Fruit fly (Drosophila melanogaster) whole organism, embryonic: Measurements from ENCODE around the gene CG14252.

Source experiments
- Asciz ChIP-seq: fragments of 200-800 bp; sonication (Bioruptor generic); optimal IDR thresholded peaks from 2 replicates; lab custom pipeline; 2017; ENCODE audit warnings: missing biosample characterization, mild to moderate bottlenecking, missing genetic modification characterization, missing genetic modification reagents
- Bteb2 ChIP-seq: fragments of 200-800 bp; sonication (Bioruptor generic); optimal IDR thresholded peaks from 2 replicates; lab custom pipeline; 2016; ENCODE audit warnings: missing biosample characterization, missing genetic modification characterization
- CG11456 ChIP-seq: fragments of 200-800 bp; sonication (Bioruptor generic); IDR thresholded peaks from 3 replicates; pipeline ENCODE4 v1.3.6; 2022; ENCODE audit warnings: missing biosample characterization, missing genetic modification characterization
- CG11695 ChIP-seq: fragments of 200-800 bp; sonication (Bioruptor generic); IDR thresholded peaks from 3 replicates; pipeline ENCODE4 v1.3.6; 2022; ENCODE audit warnings: missing biosample characterization, missing genetic modification characterization
- CG13424 ChIP-seq: fragments of 200-800 bp; sonication (Bioruptor generic); optimal IDR thresholded peaks from 2 replicates; lab custom pipeline; 2019; ENCODE audit warnings: missing biosample characterization, mild to moderate bottlenecking, missing genetic modification characterization, moderate library complexity
- CG13775 ChIP-seq: fragments of 200-800 bp; sonication (Bioruptor generic); optimal IDR thresholded peaks from 3 replicates; lab custom pipeline; 2017; ENCODE audit warnings: missing biosample characterization, mild to moderate bottlenecking, missing genetic modification characterization
- CG15601 ChIP-seq: fragments of 200-800 bp; sonication (Bioruptor generic); optimal IDR thresholded peaks from 3 replicates; lab custom pipeline; 2019; ENCODE audit warnings: missing biosample characterization, mild to moderate bottlenecking, missing genetic modification characterization, moderate library complexity
- CG1602 ChIP-seq: fragments of 200-800 bp; sonication (Bioruptor generic); optimal IDR thresholded peaks from 3 replicates; lab custom pipeline; 2016; ENCODE audit warnings: missing biosample characterization, missing genetic modification characterization
- CG17385 ChIP-seq: fragments of 200-800 bp; sonication (Bioruptor generic); optimal IDR thresholded peaks from 3 replicates; lab custom pipeline; 2018; ENCODE audit warnings: missing biosample characterization, mild to moderate bottlenecking, missing genetic modification characterization
- CG43689 ChIP-seq: fragments of 200-800 bp; sonication (Bioruptor generic); IDR thresholded peaks from 2 replicates; pipeline ENCODE4 v1.3.6; 2022; ENCODE audit warnings: missing biosample characterization, missing genetic modification characterization
- CG6683 ChIP-seq: fragments of 200-800 bp; sonication (Bioruptor generic); optimal IDR thresholded peaks from 2 replicates; lab custom pipeline; 2017; ENCODE audit warnings: missing biosample characterization, mild to moderate bottlenecking, missing genetic modification characterization, missing genetic modification reagents
- CG8281 ChIP-seq: fragments of 200-800 bp; sonication (Bioruptor generic); optimal IDR thresholded peaks from 2 replicates; lab custom pipeline; 2018; ENCODE audit warnings: missing biosample characterization, mild to moderate bottlenecking, missing genetic modification characterization, moderate library complexity
- CG8478 ChIP-seq: fragments of >200 bp; optimal IDR thresholded peaks from 2 replicates; lab custom pipeline; 2018
- CG9876 ChIP-seq: fragments of 200-800 bp; sonication (Bioruptor generic); optimal IDR thresholded peaks from 2 replicates; lab custom pipeline; 2016; ENCODE audit warnings: missing biosample characterization, missing genetic modification characterization
- CG9932 ChIP-seq: fragments of 200-800 bp; sonication (Bioruptor generic); IDR thresholded peaks from 2 replicates; pipeline ENCODE4 v1.3.6; 2022; ENCODE audit warnings: missing biosample characterization, missing genetic modification characterization
- Dbx ChIP-seq: fragments of 200-800 bp; sonication (Bioruptor generic); IDR thresholded peaks from 3 replicates; pipeline ENCODE4 v1.3.6; 2022; ENCODE audit warnings: missing biosample characterization, missing genetic modification characterization
- Doc3 ChIP-seq: fragments of 200-800 bp; sonication (Bioruptor generic); IDR thresholded peaks from 3 replicates; pipeline ENCODE4 v1.3.6; 2022; ENCODE audit warnings: missing biosample characterization, missing genetic modification characterization; ENCODE audit not compliant: partially characterized antibody
- Mes4 ChIP-seq: fragments of 200-800 bp; sonication (Bioruptor generic); optimal IDR thresholded peaks from 2 replicates; lab custom pipeline; 2016; ENCODE audit warnings: missing biosample characterization, missing genetic modification characterization
- Mrtf ChIP-seq: fragments of 200-800 bp; sonication (Bioruptor generic); IDR thresholded peaks from 3 replicates; pipeline ENCODE4 v1.3.6; 2022; ENCODE audit warnings: missing biosample characterization, missing genetic modification characterization
- Myb ChIP-seq: fragments of 200-800 bp; sonication (Bioruptor generic); optimal IDR thresholded peaks from 2 replicates; lab custom pipeline; 2016; ENCODE audit warnings: missing biosample characterization, missing genetic modification characterization
- NC2α ChIP-seq: fragments of 200-800 bp; sonication (Bioruptor generic); optimal IDR thresholded peaks from 2 replicates; lab custom pipeline; 2016; ENCODE audit warnings: missing biosample characterization, missing genetic modification characterization
- Oaz ChIP-seq: fragments of 200-800 bp; sonication (Bioruptor generic); IDR thresholded peaks from 2 replicates; pipeline ENCODE4 v1.3.6; 2022; ENCODE audit warnings: missing biosample characterization, missing genetic modification characterization
- Optix ChIP-seq: fragments of 200-800 bp; sonication (Bioruptor generic); IDR thresholded peaks from 3 replicates; pipeline ENCODE4 v1.3.6; 2022; ENCODE audit warnings: missing biosample characterization, missing genetic modification characterization
- Rfx ChIP-seq: fragments of 200-800 bp; sonication (Bioruptor generic); IDR thresholded peaks from 2 replicates; pipeline ENCODE4 v1.3.6; 2022; ENCODE audit warnings: missing biosample characterization, missing genetic modification characterization
- Sin3A ChIP-seq: fragments of >200 bp; optimal IDR thresholded peaks from 2 replicates; lab custom pipeline; 2018
- Stat92E ChIP-seq, 3 experiments: fragments of >200 bp in 2 of 3; fragments of 200-800 bp in 1 of 3; sonication (Bioruptor generic) in 1 of 3; optimal IDR thresholded peaks; 2 replicates each; lab custom pipeline; 2017 to 2019; ENCODE audit warnings: missing biosample characterization in 3 of 3, missing genetic modification characterization in 3 of 3, mild to moderate bottlenecking in 1 of 3, moderate library complexity in 1 of 3
- Tbp ChIP-seq: fragments of >200 bp; optimal IDR thresholded peaks from 2 replicates; lab custom pipeline; 2018; ENCODE audit warnings: missing biosample characterization, missing genetic modification characterization
- Usf ChIP-seq: fragments of 200-800 bp; sonication (Bioruptor generic); optimal IDR thresholded peaks from 2 replicates; lab custom pipeline; 2017; ENCODE audit warnings: missing genotype, missing biosample characterization, missing genetic modification characterization
- bcd ChIP-seq: fragments of 200-800 bp; sonication (Bioruptor generic); optimal IDR thresholded peaks from 2 replicates; lab custom pipeline; 2017; ENCODE audit warnings: missing biosample characterization, mild to moderate bottlenecking, missing genetic modification characterization
- chif ChIP-seq, 2 experiments: fragments of 200-800 bp; sonication (Bioruptor generic); optimal IDR thresholded peaks; 3 replicates each; lab custom pipeline; 2016; ENCODE audit warnings: missing biosample characterization in 2 of 2, missing genetic modification characterization in 2 of 2
- danr ChIP-seq: fragments of 200-800 bp; sonication (Bioruptor generic); IDR thresholded peaks from 2 replicates; pipeline ENCODE4 v1.3.6; 2022; ENCODE audit warnings: missing biosample characterization, missing genetic modification characterization
- esg ChIP-seq: fragments of 200-800 bp; sonication (Bioruptor generic); conservative IDR thresholded peaks from 2 replicates; pipeline ENCODE4 v1.3.6; 2022; ENCODE audit warnings: missing biosample characterization, missing genetic modification characterization
- fd3F ChIP-seq: fragments of 200-800 bp; sonication (Bioruptor generic); optimal IDR thresholded peaks from 2 replicates; lab custom pipeline; 2018; ENCODE audit warnings: missing biosample characterization, mild to moderate bottlenecking, missing genetic modification characterization, moderate library complexity
- gcm ChIP-seq: fragments of 200-800 bp; sonication (Bioruptor generic); optimal IDR thresholded peaks from 2 replicates; lab custom pipeline; 2019; ENCODE audit warnings: missing biosample characterization, mild to moderate bottlenecking, missing genetic modification characterization, moderate library complexity
- gem ChIP-seq: fragments of 200-800 bp; sonication (Bioruptor generic); optimal IDR thresholded peaks from 2 replicates; lab custom pipeline; 2019; ENCODE audit warnings: missing biosample characterization, mild to moderate bottlenecking, missing genetic modification characterization, moderate library complexity
- grn ChIP-seq: fragments of 200-800 bp; sonication (Bioruptor generic); optimal IDR thresholded peaks from 3 replicates; lab custom pipeline; 2017; ENCODE audit warnings: missing biosample characterization, missing genetic modification characterization
- gsb-n ChIP-seq: fragments of 200-800 bp; sonication (Bioruptor generic); optimal IDR thresholded peaks from 3 replicates; lab custom pipeline; 2018; ENCODE audit warnings: missing biosample characterization, mild to moderate bottlenecking, missing genetic modification characterization
- ham ChIP-seq: fragments of 200-800 bp; sonication (Bioruptor generic); IDR thresholded peaks from 2 replicates; pipeline ENCODE4 v1.3.6; 2022; ENCODE audit warnings: missing biosample characterization, missing genetic modification characterization
- hb ChIP-seq: fragments of 200-800 bp; sonication (Bioruptor generic); IDR thresholded peaks from 3 replicates; pipeline ENCODE4 v1.3.6; 2022; ENCODE audit warnings: missing biosample characterization, missing genetic modification characterization; ENCODE audit not compliant: partially characterized antibody
- jumu ChIP-seq: fragments of 200-800 bp; sonication (Bioruptor generic); optimal IDR thresholded peaks from 3 replicates; lab custom pipeline; 2016; ENCODE audit warnings: missing biosample characterization, missing genetic modification characterization
- nom ChIP-seq: fragments of 200-800 bp; sonication (Bioruptor generic); optimal IDR thresholded peaks from 2 replicates; lab custom pipeline; 2017; ENCODE audit warnings: missing biosample characterization, missing genetic modification characterization, mild to moderate bottlenecking, moderate library complexity, missing genetic modification reagents
- org-1 ChIP-seq: fragments of 200-800 bp; sonication (Bioruptor generic); optimal IDR thresholded peaks from 2 replicates; lab custom pipeline; 2017; ENCODE audit warnings: missing biosample characterization, missing genetic modification characterization
- pb ChIP-seq: fragments of 200-800 bp; sonication (Bioruptor generic); optimal IDR thresholded peaks from 3 replicates; lab custom pipeline; 2016; ENCODE audit warnings: missing biosample characterization, missing genetic modification characterization
- phol ChIP-seq: fragments of 200-800 bp; sonication (Bioruptor generic); optimal IDR thresholded peaks from 3 replicates; lab custom pipeline; 2018; ENCODE audit warnings: missing biosample characterization, mild to moderate bottlenecking, missing genetic modification characterization, moderate library complexity
- pzg ChIP-seq: fragments of 200-800 bp; sonication (Bioruptor generic); optimal IDR thresholded peaks from 3 replicates; lab custom pipeline; 2018; ENCODE audit warnings: missing biosample characterization, mild to moderate bottlenecking, missing genetic modification characterization, moderate library complexity
- ranshi ChIP-seq: fragments of 200-800 bp; sonication (Bioruptor generic); IDR thresholded peaks from 2 replicates; pipeline ENCODE4 v1.3.6; 2022; ENCODE audit warnings: missing biosample characterization, missing genetic modification characterization
- sens-2 ChIP-seq: fragments of 200-800 bp; sonication (Bioruptor generic); IDR thresholded peaks from 2 replicates; pipeline ENCODE4 v1.3.6; 2022; ENCODE audit warnings: missing biosample characterization, missing genetic modification characterization
- slou ChIP-seq: fragments of 200-800 bp; sonication (Bioruptor generic); optimal IDR thresholded peaks from 3 replicates; lab custom pipeline; 2016; ENCODE audit warnings: missing biosample characterization, missing genetic modification characterization
- sr ChIP-seq: fragments of 200-800 bp; sonication (Bioruptor generic); IDR thresholded peaks from 3 replicates; pipeline ENCODE4 v1.3.6; 2022; ENCODE audit warnings: missing biosample characterization, missing genetic modification characterization
- stwl ChIP-seq: fragments of 200-800 bp; sonication (Bioruptor generic); optimal IDR thresholded peaks from 3 replicates; lab custom pipeline; 2018; ENCODE audit warnings: missing biosample characterization, mild to moderate bottlenecking, missing genetic modification characterization, moderate library complexity
- sug ChIP-seq: fragments of 200-800 bp; optimal IDR thresholded peaks from 2 replicates; lab custom pipeline; 2019; ENCODE audit warnings: missing biosample characterization, mild to moderate bottlenecking, missing genetic modification characterization, moderate library complexity
- vnd ChIP-seq: fragments of 200-800 bp; sonication (Bioruptor generic); IDR thresholded peaks from 3 replicates; pipeline ENCODE4 v1.3.6; 2022; ENCODE audit warnings: missing biosample characterization, missing genetic modification characterization; ENCODE audit not compliant: partially characterized antibody

The CG14252 gene

dm6 chr3R:26915463-26915925, 29.8 kb upstream of the CG14252 start, which contains the start of gene CG46339 (continued):
- TF ChIP-seq Tbp (no peak), NC2α (GFP tag; lab: Kevin White, UChicago) (no peak), Sin3A (no peak), CG8281 (tag; lab: Kevin White, UChicago) (no peak), Dbx (peak; percentile 80; the same call in 2 of the 3 replicates), slou (GFP tag; lab: Kevin White, UChicago) (no peak), stwl (tag; lab: Kevin White, UChicago) (peak; percentile 5), vnd (peak; percentile 38; the same call in 2 of the 3 replicates), CG9932 (GFP tag; lab: Robert Waterston, UW) (peak; percentile 55; the same call in 1 of the 2 replicates), ranshi (GFP tag; lab: Robert Waterston, UW) (0 out of 2 replicates have a peak, but pooled peaks have one; percentile 15), chif (GFP tag; optimal IDR thresholded peaks at IDR 0.05; lab: Kevin White, UChicago) (no peak), gsb-n (tag; lab: Kevin White, UChicago) (peak; percentile 7), Doc3 (no peak), nom (peak; percentile 68), pzg (peak; percentile 3), hb (no peak), CG15601 (tag; lab: Kevin White, UChicago) (peak; percentile 100), bcd (peak; percentile 48), CG8478 (lab: Kevin White, UChicago) (no peak), esg (no peak; the same call in 1 of the 2 replicates), Mes4 (GFP tag; lab: Kevin White, UChicago) (no peak), org-1 (GFP tag; lab: Kevin White, UChicago) (peak; percentile 32), CG6683 (GFP tag; lab: Kevin White, UChicago) (peak; percentile 78), sr (GFP tag; lab: Robert Waterston, UW) (no peak), gcm (peak; percentile 24), Myb (GFP tag; lab: Kevin White, UChicago) (peak; percentile 21), CG43689 (GFP tag; lab: Robert Waterston, UW) (no peak), CG11695 (GFP tag; lab: Robert Waterston, UW) (peak; percentile 46; the same call in 2 of the 3 replicates), fd3F (GFP tag; lab: Kevin White, UChicago) (no peak), phol (tag; lab: Kevin White, UChicago) (peak; percentile 49), CG17385 (GFP tag; lab: Kevin White, UChicago) (peak; percentile 71), Optix (GFP tag; lab: Robert Waterston, UW) (no peak), CG13775 (GFP tag; lab: Kevin White, UChicago) (peak; percentile 31), Bteb2 (GFP tag; lab: Kevin White, UChicago) (no peak), sug (tag; lab: Kevin White, UChicago) (peak; percentile 76), grn (GFP tag; lab: Kevin White, UChicago) (peak; percentile 43), Rfx (GFP tag; lab: Robert Waterston, UW) (peak; percentile 63), sens-2 (GFP tag; lab: Robert Waterston, UW) (no peak), jumu (GFP tag; lab: Kevin White, UChicago) (no peak), CG1602 (GFP tag; lab: Kevin White, UChicago) (no peak), Mrtf (GFP tag; lab: Robert Waterston, UW) (no peak), CG11456 (GFP tag; lab: Robert Waterston, UW) (no peak), Oaz (GFP tag; lab: Robert Waterston, UW) (no peak), danr (GFP tag; lab: Robert Waterston, UW) (no peak), Stat92E (GFP tag; optimal IDR thresholded peaks at IDR 0.05; lab: Kevin White, UChicago) (no peak), gem (tag; lab: Kevin White, UChicago) (peak; percentile 74), CG13424 (tag; lab: Kevin White, UChicago) (no peak), CG9876 (GFP tag; lab: Kevin White, UChicago) (no peak), Usf (no peak), pb (no peak), Asciz (GFP tag; lab: Kevin White, UChicago) (peak; percentile 25), ham (no peak)
